Fruit fly (Drosophila melanogaster) whole organism, wandering third instar larva: ENCODE results near the gene CG17328.
A peak's percentile ranks its signal among the peaks of the same experiment; 100 is the strongest.

Experiments
- Abd-B ChIP-seq: fragments of >200 bp; optimal IDR thresholded peaks from 2 replicates; lab custom pipeline; 2017; ENCODE audit warnings: missing biosample characterization, missing genetic modification characterization
- CG32264 ChIP-seq: fragments of 200-800 bp; sonication (Bioruptor generic); optimal IDR thresholded peaks from 2 replicates; lab custom pipeline; 2016; ENCODE audit warnings: missing biosample characterization, missing genetic modification characterization
- CG9705 ChIP-seq: fragments of 200-800 bp; sonication (Bioruptor generic); optimal IDR thresholded peaks from 2 replicates; lab custom pipeline; 2018; ENCODE audit warnings: missing biosample characterization, mild to moderate bottlenecking, missing genetic modification characterization
- CrebA ChIP-seq: fragments of 200-800 bp; sonication (Bioruptor generic); optimal IDR thresholded peaks from 2 replicates; lab custom pipeline; 2016; ENCODE audit warnings: missing biosample characterization, mild to moderate bottlenecking, missing genetic modification characterization, borderline replicate concordance
- Dfd ChIP-seq: fragments of >200 bp; optimal IDR thresholded peaks from 2 replicates; lab custom pipeline; 2017; ENCODE audit warnings: missing biosample characterization, missing genetic modification characterization
- Dif ChIP-seq: fragments of 200-275, 200-300 bp; sonication (Bioruptor generic); optimal IDR thresholded peaks from 2 replicates; lab custom pipeline; 2018; ENCODE audit warnings: missing biosample characterization, missing genetic modification characterization; ENCODE audit not compliant: partially characterized antibody
- GATAd ChIP-seq: sonication (Bioruptor generic); optimal IDR thresholded peaks from 2 replicates; lab custom pipeline; 2016; ENCODE audit warnings: missing biosample characterization, missing genetic modification characterization
- HLH106 ChIP-seq: fragments of 200-800 bp; optimal IDR thresholded peaks from 3 replicates; lab custom pipeline; 2019; ENCODE audit warnings: missing biosample characterization, mild to moderate bottlenecking, missing genetic modification characterization, moderate library complexity
- Hnf4 ChIP-seq: fragments of 200-800 bp; sonication (Bioruptor generic); optimal IDR thresholded peaks from 2 replicates; lab custom pipeline; 2016; ENCODE audit warnings: missing biosample characterization, mild to moderate bottlenecking, missing genetic modification characterization
- Hr78 ChIP-seq: fragments of >200 bp; optimal IDR thresholded peaks from 2 replicates; lab custom pipeline; 2017; ENCODE audit warnings: missing biosample characterization, missing genetic modification characterization
- Hr83 ChIP-seq: fragments of 200-300 bp; sonication (Bioruptor generic); optimal IDR thresholded peaks from 2 replicates; lab custom pipeline; 2016; ENCODE audit warnings: missing biosample characterization, mild to moderate bottlenecking, missing genetic modification characterization, moderate library complexity; ENCODE audit not compliant: poor library complexity, severe bottlenecking
- Jra ChIP-seq: sonication (Bioruptor generic); optimal IDR thresholded peaks from 2 replicates; lab custom pipeline; 2016; ENCODE audit warnings: missing biosample characterization, missing genetic modification characterization
- Mio ChIP-seq: sonication (Bioruptor generic); optimal IDR thresholded peaks from 2 replicates; lab custom pipeline; 2016; ENCODE audit warnings: missing biosample characterization, missing genetic modification characterization
- Myc ChIP-seq: fragments of >200 bp; optimal IDR thresholded peaks from 2 replicates; lab custom pipeline; 2017
- N ChIP-seq: fragments of >200 bp; optimal IDR thresholded peaks from 2 replicates; lab custom pipeline; 2018; ENCODE audit warnings: missing biosample characterization, missing external identifiers, missing genetic modification characterization
- OdsH ChIP-seq: fragments of 200-800 bp; sonication (Bioruptor generic); optimal IDR thresholded peaks from 2 replicates; lab custom pipeline; 2016; ENCODE audit warnings: missing biosample characterization, mild to moderate bottlenecking, missing genetic modification characterization
- Rel ChIP-seq, 2 experiments: fragments of 200-800 bp; sonication (Bioruptor generic) in 1 of 2; optimal IDR thresholded peaks; 2 replicates in 1 of 2; 3 replicates in 1 of 2; lab custom pipeline; 2016 to 2019; ENCODE audit warnings: mild to moderate bottlenecking in 2 of 2, missing biosample characterization in 2 of 2, missing genetic modification characterization in 2 of 2, moderate library complexity in 1 of 2
- Sp1 ChIP-seq: fragments of 200-800 bp; sonication (Bioruptor generic); optimal IDR thresholded peaks from 3 replicates; lab custom pipeline; 2019; ENCODE audit warnings: missing biosample characterization, mild to moderate bottlenecking, missing genetic modification characterization, moderate library complexity
- Vsx2 ChIP-seq: fragments of 200-300, 225-300 bp; sonication (Bioruptor generic); optimal IDR thresholded peaks from 2 replicates; lab custom pipeline; 2018; ENCODE audit warnings: missing biosample characterization, missing genetic modification characterization; ENCODE audit not compliant: partially characterized antibody
- br ChIP-seq: fragments of 200-800 bp; sonication (Bioruptor generic); optimal IDR thresholded peaks from 2 replicates; lab custom pipeline; 2016; ENCODE audit warnings: missing biosample characterization, missing genetic modification characterization
- brk ChIP-seq: fragments of 200-800 bp; sonication (Bioruptor generic); optimal IDR thresholded peaks from 2 replicates; lab custom pipeline; 2016; ENCODE audit warnings: missing biosample characterization, mild to moderate bottlenecking, missing genetic modification characterization
- dl ChIP-seq, 2 experiments: fragments of 175-275, 200-275 bp in 1 of 2; fragments of 200-275 bp in 1 of 2; sonication (Bioruptor generic); optimal IDR thresholded peaks; lab custom pipeline; 2018; ENCODE audit warnings: mild to moderate bottlenecking in 2 of 2, missing biosample characterization in 2 of 2, missing genetic modification characterization in 2 of 2, moderate library complexity in 2 of 2; ENCODE audit not compliant: partially characterized antibody in 2 of 2, insufficient read depth in 1 of 2
- dmrt93B ChIP-seq: fragments of 200-800 bp; sonication (Bioruptor generic); optimal IDR thresholded peaks from 2 replicates; lab custom pipeline; 2018; ENCODE audit warnings: missing biosample characterization, mild to moderate bottlenecking, missing genetic modification characterization
- dsf ChIP-seq: sonication (Bioruptor generic); optimal IDR thresholded peaks from 2 replicates; lab custom pipeline; 2016; ENCODE audit warnings: missing biosample characterization, missing genetic modification characterization, borderline replicate concordance
- ey ChIP-seq: fragments of 200-800 bp; sonication (Bioruptor generic); optimal IDR thresholded peaks from 2 replicates; lab custom pipeline; 2016; ENCODE audit warnings: missing biosample characterization, missing genetic modification characterization
- foxo ChIP-seq, 2 experiments: fragments of 200-800 bp; sonication (Bioruptor generic); optimal IDR thresholded peaks; 2 replicates in 1 of 2; 3 replicates in 1 of 2; lab custom pipeline; 2016 to 2017; ENCODE audit warnings: missing biosample characterization in 2 of 2, missing genetic modification characterization in 2 of 2
- fru ChIP-seq: fragments of 200-800 bp; sonication (Bioruptor generic); optimal IDR thresholded peaks from 3 replicates; lab custom pipeline; 2016; ENCODE audit warnings: missing biosample characterization, mild to moderate bottlenecking, missing genetic modification characterization
- h ChIP-seq: fragments of 200-800 bp; sonication (Bioruptor generic); optimal IDR thresholded peaks from 3 replicates; lab custom pipeline; 2016; ENCODE audit warnings: missing biosample characterization, mild to moderate bottlenecking, missing genetic modification characterization
- jim ChIP-seq: fragments of 175-275, 200-325 bp; sonication (Bioruptor generic); optimal IDR thresholded peaks from 2 replicates; lab custom pipeline; 2016; ENCODE audit warnings: missing biosample characterization, mild to moderate bottlenecking, missing genetic modification characterization
- lola ChIP-seq: fragments of >200 bp; optimal IDR thresholded peaks from 2 replicates; lab custom pipeline; 2017; ENCODE audit warnings: missing biosample characterization, missing genetic modification characterization
- pan ChIP-seq: fragments of >200 bp; optimal IDR thresholded peaks from 2 replicates; lab custom pipeline; 2017
- psq ChIP-seq: fragments of 200-800 bp; sonication (Bioruptor generic); optimal IDR thresholded peaks from 3 replicates; lab custom pipeline; 2017; ENCODE audit warnings: missing biosample characterization, mild to moderate bottlenecking, missing genetic modification characterization, moderate library complexity
- rgr ChIP-seq: fragments of 200-800 bp; sonication (Bioruptor generic); optimal IDR thresholded peaks from 3 replicates; lab custom pipeline; 2016; ENCODE audit warnings: missing biosample characterization, mild to moderate bottlenecking, missing genetic modification characterization
- sage ChIP-seq: fragments of 200-800 bp; sonication (Bioruptor generic); optimal IDR thresholded peaks from 2 replicates; lab custom pipeline; 2016; ENCODE audit warnings: missing biosample characterization, mild to moderate bottlenecking, missing genetic modification characterization
- sv ChIP-seq: fragments of 200-800 bp; sonication (Bioruptor generic); optimal IDR thresholded peaks from 3 replicates; lab custom pipeline; 2016; ENCODE audit warnings: missing biosample characterization, missing genetic modification characterization
- tai ChIP-seq: sonication (Bioruptor generic); optimal IDR thresholded peaks from 2 replicates; lab custom pipeline; 2016; ENCODE audit warnings: missing biosample characterization, missing genetic modification characterization
- usp ChIP-seq: fragments of >200 bp; optimal IDR thresholded peaks from 2 replicates; lab custom pipeline; 2017; ENCODE audit warnings: missing biosample characterization, missing genetic modification characterization
- woc ChIP-seq: sonication (Bioruptor generic); optimal IDR thresholded peaks from 2 replicates; lab custom pipeline; 2016; ENCODE audit warnings: missing biosample characterization, mild to moderate bottlenecking, missing genetic modification characterization

Gene CG17328

dm6 chr2L:16255232-16256117, 44.3 kb upstream of the CG17328 start:
- TF ChIP-seq Myc (lab: Kevin White, UChicago) (no peak), h (GFP tag; lab: Kevin White, UChicago) (peak; percentile 1), psq (GFP tag; lab: Kevin White, UChicago) (peak; percentile 53), GATAd (GFP tag; lab: Kevin White, UChicago) (no peak), fru (GFP tag; lab: Kevin White, UChicago) (no peak), CG9705 (GFP tag; lab: Kevin White, UChicago) (no peak), HLH106 (peak; percentile 2), OdsH (GFP tag; lab: Kevin White, UChicago) (peak; percentile 6), dl (GFP tag; optimal IDR thresholded peaks at IDR 0.05; lab: Kevin White, UChicago; ENCODE audit: insufficient read depth in 1 of 2, partially characterized antibody in 2 of 2) (no peak), lola (no peak), Abd-B (GFP tag; lab: Kevin White, UChicago) (no peak), dsf (GFP tag; lab: Kevin White, UChicago) (no peak), Hr83 (GFP tag; lab: Kevin White, UChicago) (peak; percentile 50), sage (GFP tag; lab: Kevin White, UChicago) (no peak)

- TF ChIP-seq fru (GFP tag; lab: Kevin White, UChicago): no peak
- TF ChIP-seq CG9705 (GFP tag; lab: Kevin White, UChicago): no peak
- no peak for TF ChIP-seq lola
- no peak for TF ChIP-seq h (GFP tag; lab: Kevin White, UChicago)
- TF ChIP-seq Dif (GFP tag; lab: Kevin White, UChicago): no peak
- TF ChIP-seq Hnf4: no peak
- TF ChIP-seq dsf (GFP tag; lab: Kevin White, UChicago): no peak
- no peak for TF ChIP-seq N
- TF ChIP-seq sage (GFP tag; lab: Kevin White, UChicago): no peak
- TF ChIP-seq dmrt93B (GFP tag; lab: Kevin White, UChicago): no peak
- TF ChIP-seq jim (GFP tag; lab: Kevin White, UChicago): no peak
- TF ChIP-seq Dfd (GFP tag; lab: Kevin White, UChicago): no peak
- no peak for TF ChIP-seq Myc (lab: Kevin White, UChicago)
These were observed 43.7 kb upstream of the CG17328 start for dm6 chr2L:16256118-16256435.

- TF ChIP-seq N (peak; percentile 39), CrebA (no peak), Jra (GFP tag; lab: Kevin White, UChicago) (peak; percentile 5), woc (GFP tag; lab: Kevin White, UChicago) (peak; percentile 46), jim (GFP tag; lab: Kevin White, UChicago) (no peak), Dif (GFP tag; lab: Kevin White, UChicago) (no peak), dmrt93B (GFP tag; lab: Kevin White, UChicago) (no peak), CG9705 (GFP tag; lab: Kevin White, UChicago) (peak; percentile 19), Sp1 (GFP tag; lab: Kevin White, UChicago) (peak; percentile 86), Hr83 (GFP tag; lab: Kevin White, UChicago) (peak; percentile 66), brk (GFP tag; lab: Kevin White, UChicago) (peak; percentile 86), h (GFP tag; lab: Kevin White, UChicago) (peak; percentile 57), psq (GFP tag; lab: Kevin White, UChicago) (peak; percentile 71), GATAd (GFP tag; lab: Kevin White, UChicago) (no peak), usp (GFP tag; lab: Kevin White, UChicago) (no peak), CG32264 (no peak), Vsx2 (GFP tag; lab: Kevin White, UChicago) (peak; percentile 72), dl (GFP tag; optimal IDR thresholded peaks at IDR 0.05; lab: Kevin White, UChicago; ENCODE audit: insufficient read depth in 1 of 2, partially characterized antibody in 2 of 2) (no peak), br (GFP tag; lab: Kevin White, UChicago) (peak; percentile 35), Rel (GFP tag; optimal IDR thresholded peaks at IDR 0.05; lab: Kevin White, UChicago) (no peak), Rel (tag; optimal IDR thresholded peaks at IDR 0.05; lab: Kevin White, UChicago) (peak; percentile 53), pan (lab: Kevin White, UChicago) (no peak), fru (GFP tag; lab: Kevin White, UChicago) (peak; percentile 46), foxo (GFP tag; optimal IDR thresholded peaks at IDR 0.05; lab: Kevin White, UChicago) (peak; percentile 25 to 79), Mio (no peak), lola (no peak), tai (GFP tag; lab: Kevin White, UChicago) (no peak), ey (GFP tag; lab: Kevin White, UChicago) (peak; percentile 37), Dfd (GFP tag; lab: Kevin White, UChicago) (no peak), Hr78 (GFP tag; lab: Kevin White, UChicago) (no peak), OdsH (GFP tag; lab: Kevin White, UChicago) (peak; percentile 72), sv (peak; percentile 51), rgr (GFP tag; lab: Kevin White, UChicago) (peak; percentile 72), Hnf4 (peak; percentile 78), Abd-B (GFP tag; lab: Kevin White, UChicago) (no peak), sage (GFP tag; lab: Kevin White, UChicago) (no peak), dsf (GFP tag; lab: Kevin White, UChicago) (peak; percentile 10)
These were observed 42.3 kb upstream of the CG17328 start, which contains the start of the genes PRL-1 and EndoGI for dm6 chr2L:16257227-16258071. Gene PRL-1 (minus strand): TSS chr2L:16257606. Gene EndoGI (plus strand): TSS chr2L:16257688.
